Worm (Caenorhabditis elegans): ENCODE data around the gene F43D2.6.

ce11 chrV:14678298-14678697, 43.3 kb upstream of the F43D2.6 start:
- TF ChIP-seq sox-4 (tag; optimal IDR thresholded peaks at IDR 0.05) (no peak), ceh-6 (GFP tag; optimal IDR thresholded peaks at IDR 0.05) (no peak), npax-4 (tag; optimal IDR thresholded peaks at IDR 0.05) (no peak)

Measured in whole organism, late embryonic.